Worm (Caenorhabditis elegans): ENCODE measurements around the gene nhr-214.

Gene nhr-214

DNA sequence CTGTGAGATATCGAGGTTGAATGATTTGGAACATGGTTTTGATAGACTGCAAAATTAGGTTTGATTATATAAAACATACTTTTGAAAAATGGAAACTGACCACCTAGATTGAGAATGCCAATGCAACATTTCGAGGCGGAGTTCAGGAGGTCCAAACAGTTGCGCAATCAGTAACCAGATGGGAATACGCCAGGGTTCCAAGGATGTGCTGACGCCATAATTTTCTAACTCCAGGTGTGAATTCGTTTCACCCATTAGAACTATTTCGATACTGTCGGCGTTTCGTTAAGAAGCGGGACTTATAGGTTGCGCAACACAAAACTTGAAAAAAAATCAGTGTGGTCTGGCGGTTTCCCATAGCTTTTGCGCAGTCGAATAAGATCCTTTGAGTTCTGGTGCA, 42.0 kb downstream of the nhr-214 start, which contains the start of gene C02B4.3:
TSS of gene C02B4.3 (minus strand) at position 34 of the 400 bp plus-strand sequence.
- no peak for TF ChIP-seq lin-11 (tag; optimal IDR thresholded peaks at IDR 0.05)
- no peak for TF ChIP-seq ceh-82 (tag; optimal IDR thresholded peaks at IDR 0.05)
- no peak for TF ChIP-seq nhr-129 (tag; optimal IDR thresholded peaks at IDR 0.05)
- no peak for TF ChIP-seq ama-1 (optimal IDR thresholded peaks at IDR 0.05)
- no peak for TF ChIP-seq C34F6.9 (tag; optimal IDR thresholded peaks at IDR 0.05)
- TF ChIP-seq ztf-11 (tag; optimal IDR thresholded peaks at IDR 0.05) = no peak

DNA sequence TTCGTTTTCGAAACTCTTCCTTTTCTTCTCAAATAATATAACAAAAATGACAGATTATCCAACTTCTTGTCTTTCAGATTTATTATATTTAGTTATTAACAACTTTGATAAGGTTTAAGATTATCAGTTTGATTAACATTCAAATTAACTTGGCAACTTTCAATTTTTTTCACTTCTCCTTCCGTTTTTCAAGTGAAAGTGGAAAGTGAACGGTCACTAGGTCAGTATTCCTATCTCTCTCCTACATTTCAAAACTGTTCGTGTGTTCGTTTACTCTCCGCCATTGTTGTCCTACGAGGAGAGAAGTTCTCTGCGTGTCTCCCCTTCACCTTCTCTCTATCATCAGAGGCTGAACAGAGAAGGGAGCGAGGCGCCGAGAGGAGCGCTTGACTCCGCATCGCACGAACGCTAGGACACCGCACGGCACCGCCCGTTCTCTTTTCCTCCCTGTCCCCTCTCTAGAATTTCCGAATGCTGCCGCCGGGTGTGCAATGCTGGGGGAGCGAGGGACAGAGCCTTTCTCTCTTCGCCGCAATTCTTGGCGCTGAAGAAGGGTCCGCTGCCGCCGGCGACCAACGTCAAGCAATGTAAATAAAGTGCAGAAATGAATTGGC, 45.3 kb downstream of the nhr-214 start:
- TF ChIP-seq unc-39 (tag; optimal IDR thresholded peaks at IDR 0.05) = no peak
- TF ChIP-seq ztf-1 (GFP tag; conservative IDR thresholded peaks at IDR 0.05) = no peak
- no peak for TF ChIP-seq elt-3 (tag; optimal IDR thresholded peaks at IDR 0.05)
- TF ChIP-seq ZK546.5 (tag; optimal IDR thresholded peaks at IDR 0.05) = no peak
- TF ChIP-seq nhr-77 (tag; optimal IDR thresholded peaks at IDR 0.05) = no peak
- peak; percentile 65 for TF ChIP-seq F13H6.1 (tag; optimal IDR thresholded peaks at IDR 0.05)
- TF ChIP-seq ceh-16 (tag; optimal IDR thresholded peaks at IDR 0.05) = no peak
- no peak for TF ChIP-seq ceh-82 (tag; optimal IDR thresholded peaks at IDR 0.05)
- TF ChIP-seq mdl-1 (tag; optimal IDR thresholded peaks at IDR 0.05) = peak; percentile 35 to 41
- no peak for TF ChIP-seq crh-2 (tag; optimal IDR thresholded peaks at IDR 0.05)
- TF ChIP-seq egl-27 (tag; optimal IDR thresholded peaks at IDR 0.05) = peak; percentile 45
- TF ChIP-seq sma-3 (GFP tag; optimal IDR thresholded peaks at IDR 0.05) = no peak
- TF ChIP-seq Y55F3AM.14 (GFP tag; optimal IDR thresholded peaks at IDR 0.05) = peak; percentile 36
- TF ChIP-seq nhr-25 (tag; optimal IDR thresholded peaks at IDR 0.05) = no peak
- TF ChIP-seq nhr-10 (tag; optimal IDR thresholded peaks at IDR 0.05) = no peak
- peak; percentile 2 for TF ChIP-seq sem-4 (tag; optimal IDR thresholded peaks at IDR 0.05)
- TF ChIP-seq zag-1 (tag; optimal IDR thresholded peaks at IDR 0.05) = peak; percentile 41
- TF ChIP-seq sma-9 (GFP tag; optimal IDR thresholded peaks at IDR 0.05) = no peak
- no peak for TF ChIP-seq sma-9 (tag; optimal IDR thresholded peaks at IDR 0.05)
- peak; percentile 89 for TF ChIP-seq blmp-1 (tag; optimal IDR thresholded peaks at IDR 0.05; ENCODE audit: insufficient read depth)
- no peak for TF ChIP-seq lin-13 (GFP tag; optimal IDR thresholded peaks at IDR 0.05)
- no peak for TF ChIP-seq nhr-23 (tag; optimal IDR thresholded peaks at IDR 0.05)
- peak; percentile 29 for TF ChIP-seq unc-55 (GFP tag; optimal IDR thresholded peaks at IDR 0.05)
- peak; percentile 22 for TF ChIP-seq peb-1 (tag; optimal IDR thresholded peaks at IDR 0.05)
- no peak for TF ChIP-seq skn-1 (tag; optimal IDR thresholded peaks at IDR 0.05)
- TF ChIP-seq C34F6.9 (tag; optimal IDR thresholded peaks at IDR 0.05) = no peak
- TF ChIP-seq nhr-11 (tag; optimal IDR thresholded peaks at IDR 0.05) = no peak
- TF ChIP-seq unc-62 (GFP tag; optimal IDR thresholded peaks at IDR 0.05) = no peak
- TF ChIP-seq aly-2 (tag; optimal IDR thresholded peaks at IDR 0.05) = no peak
- no peak for TF ChIP-seq nhr-129 (tag; optimal IDR thresholded peaks at IDR 0.05)
- TF ChIP-seq nhr-6 (tag; optimal IDR thresholded peaks at IDR 0.05) = no peak
- TF ChIP-seq nhr-237 (tag; optimal IDR thresholded peaks at IDR 0.05) = no peak
- no peak for TF ChIP-seq ztf-11 (tag; optimal IDR thresholded peaks at IDR 0.05)
- no peak for TF ChIP-seq nhr-12 (tag; optimal IDR thresholded peaks at IDR 0.05)
- TF ChIP-seq ama-1 (optimal IDR thresholded peaks at IDR 0.05) = no peak
- TF ChIP-seq mbf-1 (tag; optimal IDR thresholded peaks at IDR 0.05) = no peak
- no peak for TF ChIP-seq snpc-4 (tag; optimal IDR thresholded peaks at IDR 0.05)
- no peak for TF ChIP-seq elt-1 (tag; optimal IDR thresholded peaks at IDR 0.05)
- TF ChIP-seq mab-5 (tag; optimal IDR thresholded peaks at IDR 0.05) = no peak
- no peak for TF ChIP-seq dmd-4 (tag; optimal IDR thresholded peaks at IDR 0.05)
- TF ChIP-seq lsy-2 (tag; optimal IDR thresholded peaks at IDR 0.05) = peak in 1 of 2 experiments; percentile 28
- TF ChIP-seq ztf-4 (tag; optimal IDR thresholded peaks at IDR 0.05) = no peak
- no peak for TF ChIP-seq lin-11 (tag; optimal IDR thresholded peaks at IDR 0.05)
- TF ChIP-seq gmeb-1 (tag; optimal IDR thresholded peaks at IDR 0.05) = no peak
- TF ChIP-seq R02D3.7 (tag; optimal IDR thresholded peaks at IDR 0.05) = no peak
- TF ChIP-seq alr-1 (tag; optimal IDR thresholded peaks at IDR 0.05) = no peak
- TF ChIP-seq nhr-21 (tag; optimal IDR thresholded peaks at IDR 0.05) = peak; percentile 8
- peak; percentile 37 for TF ChIP-seq fos-1 (tag; optimal IDR thresholded peaks at IDR 0.05)
- TF ChIP-seq lin-39 (tag; optimal IDR thresholded peaks at IDR 0.05) = no peak
